Worm (Caenorhabditis elegans): ENCODE results near the gene aco-2.

aco-2 gene

ce11 chrIII:8016438-8016837 is 42.9 kb downstream of the aco-2 start, which contains the start of gene F44B9.5:
TSS of gene F44B9.5 (minus strand) at chrIII:8016538.
- TF ChIP-seq tbx-11 (GFP tag; IDR thresholded peaks at IDR 0.05) (no peak), F13C5.2 (tag; optimal IDR thresholded peaks at IDR 0.05) (no peak), ceh-13 (GFP tag; optimal IDR thresholded peaks at IDR 0.05) (no peak), tbx-37 (GFP tag; conservative IDR thresholded peaks at IDR 0.05) (no peak), pes-1 (GFP tag; IDR thresholded peaks at IDR 0.05) (no peak), ama-1 (optimal IDR thresholded peaks at IDR 0.05) (no peak), hmg-4 (GFP tag; optimal IDR thresholded peaks at IDR 0.05) (no peak), scrt-1 (GFP tag; IDR thresholded peaks at IDR 0.05) (no peak), tra-4 (tag; optimal IDR thresholded peaks at IDR 0.05) (no peak), hmbx-1 (tag; optimal IDR thresholded peaks at IDR 0.05) (no peak), sea-1 (GFP tag; conservative IDR thresholded peaks at IDR 0.05) (no peak), aly-1 (tag; optimal IDR thresholded peaks at IDR 0.05) (no peak), hnd-1 (tag; optimal IDR thresholded peaks at IDR 0.05) (no peak), ets-7 (tag; optimal IDR thresholded peaks at IDR 0.05) (no peak), ceh-36 (tag; optimal IDR thresholded peaks at IDR 0.05) (no peak), flt-1 (GFP tag; IDR thresholded peaks at IDR 0.05) (no peak), B0310.2 (tag; optimal IDR thresholded peaks at IDR 0.05) (no peak)

ce11 chrIII:8017053-8017452 is 43.5 kb downstream of the aco-2 start:
- no peak for TF ChIP-seq ceh-36 (tag; optimal IDR thresholded peaks at IDR 0.05)

- TF ChIP-seq hmg-4 (GFP tag; optimal IDR thresholded peaks at IDR 0.05) (peak; percentile 26), tbx-11 (GFP tag; IDR thresholded peaks at IDR 0.05) (no peak), sea-1 (GFP tag; conservative IDR thresholded peaks at IDR 0.05) (0 out of 2 replicates have a peak, but pooled peaks have one; percentile 11), flt-1 (GFP tag; IDR thresholded peaks at IDR 0.05) (no peak), tbx-37 (GFP tag; conservative IDR thresholded peaks at IDR 0.05) (no peak), ceh-36 (tag; optimal IDR thresholded peaks at IDR 0.05) (no peak), F13C5.2 (tag; optimal IDR thresholded peaks at IDR 0.05) (peak; percentile 78), B0310.2 (tag; optimal IDR thresholded peaks at IDR 0.05) (no peak), pes-1 (GFP tag; IDR thresholded peaks at IDR 0.05) (peak; percentile 57; the same call in 1 of the 2 replicates), hmbx-1 (tag; optimal IDR thresholded peaks at IDR 0.05) (no peak), scrt-1 (GFP tag; IDR thresholded peaks at IDR 0.05) (no peak), aly-1 (tag; optimal IDR thresholded peaks at IDR 0.05) (no peak)
Measured at ce11 chrIII:8020823-8021332, 47.4 kb downstream of the aco-2 start, which contains the start of gene lin-36. TSS of gene lin-36 (minus strand) at chrIII:8020873.

- TF ChIP-seq tbx-11 (GFP tag; IDR thresholded peaks at IDR 0.05), result no peak
- TF ChIP-seq hmbx-1 (tag; optimal IDR thresholded peaks at IDR 0.05), result no peak
- no peak for TF ChIP-seq aly-1 (tag; optimal IDR thresholded peaks at IDR 0.05)
- TF ChIP-seq B0310.2 (tag; optimal IDR thresholded peaks at IDR 0.05), result no peak
- no peak for TF ChIP-seq ets-7 (tag; optimal IDR thresholded peaks at IDR 0.05)
- TF ChIP-seq tra-4 (tag; optimal IDR thresholded peaks at IDR 0.05), result no peak
- no peak for TF ChIP-seq ceh-13 (GFP tag; optimal IDR thresholded peaks at IDR 0.05)
- TF ChIP-seq tbx-37 (GFP tag; conservative IDR thresholded peaks at IDR 0.05), result no peak
- no peak for TF ChIP-seq flt-1 (GFP tag; IDR thresholded peaks at IDR 0.05)
Measured at ce11 chrIII:8022077-8022476, 48.6 kb downstream of the aco-2 start, which contains the start of gene F44B9.2. TSS of gene F44B9.2 (plus strand) at chrIII:8022463.

All from whole organism, early embryonic.